Worm (Caenorhabditis elegans) whole organism, L2 larva: ENCODE data around the gene Y57A10C.8.

ENCODE experiments used
- ZK546.5 ChIP-seq: sonication (generic microtip); optimal IDR thresholded peaks from 2 replicates; lab custom pipeline; 2017; ENCODE audit warnings: missing biosample characterization, missing genetic modification characterization
- dmd-4 ChIP-seq: sonication (generic microtip); optimal IDR thresholded peaks from 2 replicates; lab custom pipeline; 2017; ENCODE audit warnings: missing biosample characterization, missing genetic modification characterization
- egl-27 ChIP-seq: sonication (generic microtip); optimal IDR thresholded peaks from 3 replicates; lab custom pipeline; 2017; ENCODE audit warnings: missing biosample characterization, missing genetic modification reagents, missing genetic modification characterization
- elt-3 ChIP-seq: sonication (generic microtip); optimal IDR thresholded peaks from 2 replicates; lab custom pipeline; 2017; ENCODE audit warnings: missing biosample characterization, missing genetic modification characterization
- fos-1 ChIP-seq: fragments of 150-350 bp; optimal IDR thresholded peaks from 2 replicates; lab custom pipeline; 2014; ENCODE audit warnings: missing biosample characterization, missing genetic modification characterization
- lin-13 ChIP-seq: fragments of 150-350 bp; optimal IDR thresholded peaks from 2 replicates; lab custom pipeline; 2014; ENCODE audit warnings: missing biosample characterization, missing genetic modification reagents, missing genetic modification characterization
- lsy-2 ChIP-seq, 2 experiments: fragments of 150-350 bp in 1 of 2; sonication (generic microtip) in 1 of 2; optimal IDR thresholded peaks; 2 replicates each; lab custom pipeline; 2014 to 2017; ENCODE audit warnings: missing biosample characterization in 2 of 2, missing genetic modification characterization in 2 of 2
- nhr-12 ChIP-seq: fragments of 150-350 bp; optimal IDR thresholded peaks from 2 replicates; lab custom pipeline; 2014; ENCODE audit warnings: missing biosample characterization, missing genetic modification characterization
- nhr-77 ChIP-seq: fragments of 150-350 bp; optimal IDR thresholded peaks from 2 replicates; lab custom pipeline; 2014; ENCODE audit warnings: missing biosample characterization, missing genetic modification characterization

- TF ChIP-seq dmd-4 (tag; lab: Kevin White, UChicago): no peak
- no peak for TF ChIP-seq egl-27 (tag; lab: Kevin White, UChicago)
- no peak for TF ChIP-seq elt-3 (tag; lab: Kevin White, UChicago)
- no peak for TF ChIP-seq lsy-2 (tag; optimal IDR thresholded peaks at IDR 0.05; lab: Kevin White, UChicago)
- no peak for TF ChIP-seq nhr-77 (tag; lab: Kevin White, UChicago)
- no peak for TF ChIP-seq fos-1 (tag; lab: Kevin White, UChicago)
- no peak for TF ChIP-seq ZK546.5 (tag; lab: Kevin White, UChicago)
- no peak for TF ChIP-seq lin-13 (GFP tag; lab: Kevin White, UChicago)
- no peak for TF ChIP-seq nhr-12 (tag; lab: Kevin White, UChicago)
Measured at ce11 chrII:12410107-12410506, 19.5 kb downstream of the Y57A10C.8 start, which contains the start of gene F57G9.3.
